Worm (Caenorhabditis elegans) whole organism, young adult: ENCODE data around the gene tald-1.
"Not testable (repeated sequence)": the region's sequence is repeated elsewhere in the genome, so short reads cannot be mapped to it uniquely, and the experiment has no call there.

ENCODE experiments used
- C06A6.2 ChIP-seq: fragments of 200-800 bp; sonication (Bioruptor generic); conservative IDR thresholded peaks from 2 replicates; pipeline ENCODE4 v1.3.6; 2022; ENCODE audit warnings: missing genetic modification characterization, missing compliant biosample characterization
- D2030.7 ChIP-seq: fragments of 200-800 bp; sonication (Bioruptor generic); IDR thresholded peaks from 2 replicates; pipeline ENCODE4 v1.3.6; 2022; ENCODE audit warnings: missing genetic modification reagents, missing genetic modification characterization, missing compliant biosample characterization
- F33H1.4 ChIP-seq: fragments of 200-800 bp; sonication (Bioruptor generic); IDR thresholded peaks from 2 replicates; pipeline ENCODE4 v1.3.6; 2022; ENCODE audit warnings: missing genetic modification reagents, missing genetic modification characterization, missing compliant biosample characterization
- F57A8.1 ChIP-seq: fragments of 200-800 bp; sonication (Bioruptor generic); optimal IDR thresholded peaks from 2 replicates; lab custom pipeline; 2018; ENCODE audit warnings: mild to moderate bottlenecking, missing genetic modification characterization, moderate library complexity, missing compliant biosample characterization
- Y79H2A.3 ChIP-seq: fragments of 200-800 bp; sonication (Bioruptor generic); conservative IDR thresholded peaks from 2 replicates; pipeline ENCODE4 v1.3.6; 2022; ENCODE audit warnings: missing genetic modification reagents, missing genetic modification characterization, missing compliant biosample characterization
- ZK185.1 ChIP-seq: sonication (generic microtip); optimal IDR thresholded peaks from 2 replicates; lab custom pipeline; 2016; ENCODE audit warnings: mild to moderate bottlenecking, missing genetic modification characterization, missing compliant biosample characterization; ENCODE audit not compliant: poor library complexity, severe bottlenecking
- ama-1 ChIP-seq, 3 experiments: fragments of 150-350 bp in 1 of 3; sonication (generic microtip) in 2 of 3; optimal IDR thresholded peaks; 2 replicates each; lab custom pipeline; 2014 to 2018; ENCODE audit warnings: missing biosample characterization in 2 of 3, missing genetic modification characterization in 2 of 3, missing genetic modification reagents in 2 of 3
- attf-3 ChIP-seq: fragments of 200-800 bp; sonication (Bioruptor generic); conservative IDR thresholded peaks from 2 replicates; pipeline ENCODE4 v1.3.6; 2022; ENCODE audit warnings: missing genetic modification reagents, missing genetic modification characterization, missing compliant biosample characterization
- cebp-1 ChIP-seq, 2 experiments: fragments of 200-800 bp in 1 of 2; sonication (Bioruptor generic) in 1 of 2; sonication (generic microtip) in 1 of 2; IDR thresholded peaks in 1 of 2; optimal IDR thresholded peaks in 1 of 2; 2 replicates each; pipeline versions ENCODE4 v1.3.6 to Lab custom; 2017 to 2022; ENCODE audit warnings: missing compliant biosample characterization in 2 of 2, missing genetic modification characterization in 2 of 2, mild to moderate bottlenecking in 1 of 2, missing genetic modification reagents in 1 of 2, moderate library complexity in 1 of 2
- ceh-58 ChIP-seq: fragments of 200-800 bp; sonication (Bioruptor generic); IDR thresholded peaks from 2 replicates; pipeline ENCODE4 v1.3.6; 2022; ENCODE audit warnings: missing genetic modification characterization, missing compliant biosample characterization
- ceh-79 ChIP-seq: sonication (generic microtip); optimal IDR thresholded peaks from 2 replicates; lab custom pipeline; 2017; ENCODE audit warnings: mild to moderate bottlenecking, missing genetic modification characterization, missing compliant biosample characterization
- chd-7 ChIP-seq: sonication (generic microtip); optimal IDR thresholded peaks from 2 replicates; lab custom pipeline; 2016; ENCODE audit warnings: mild to moderate bottlenecking, missing genetic modification characterization, moderate library complexity, missing compliant biosample characterization
- die-1 ChIP-seq: sonication (generic microtip); optimal IDR thresholded peaks from 2 replicates; lab custom pipeline; 2016; ENCODE audit warnings: missing genotype, mild to moderate bottlenecking, missing genetic modification characterization, missing compliant biosample characterization
- egl-18 ChIP-seq: fragments of 200-800 bp; sonication (Bioruptor generic); IDR thresholded peaks from 2 replicates; pipeline ENCODE4 v1.3.6; 2022; ENCODE audit warnings: missing genetic modification reagents, missing genetic modification characterization, missing compliant biosample characterization
- ekl-4 ChIP-seq: fragments of 200-800 bp; sonication (Bioruptor generic); IDR thresholded peaks from 2 replicates; pipeline ENCODE4 v1.3.6; 2022; ENCODE audit warnings: missing genetic modification reagents, missing genetic modification characterization, missing compliant biosample characterization
- fkh-3 ChIP-seq: sonication (generic microtip); optimal IDR thresholded peaks from 2 replicates; lab custom pipeline; 2016; ENCODE audit warnings: mild to moderate bottlenecking, missing genetic modification characterization, missing compliant biosample characterization
- hmg-1.2 ChIP-seq: fragments of 200-800 bp; sonication (Bioruptor generic); IDR thresholded peaks from 2 replicates; pipeline ENCODE4 v1.3.6; 2022; ENCODE audit warnings: missing genetic modification reagents, missing genetic modification characterization, missing compliant biosample characterization
- hrde-1 ChIP-seq: sonication (generic microtip); optimal IDR thresholded peaks from 2 replicates; lab custom pipeline; 2016; ENCODE audit warnings: missing genetic modification characterization, mild to moderate bottlenecking, missing compliant biosample characterization, moderate library complexity, missing genotype, missing genetic modification reagents, borderline replicate concordance
- hsf-1 ChIP-seq: fragments of 200-800 bp; sonication (Bioruptor generic); IDR thresholded peaks from 2 replicates; pipeline ENCODE4 v1.3.6; 2022; ENCODE audit warnings: missing genetic modification reagents, missing genetic modification characterization, missing compliant biosample characterization
- lin-26 ChIP-seq: fragments of 200-800 bp; sonication (Bioruptor generic); IDR thresholded peaks from 2 replicates; pipeline ENCODE4 v1.3.6; 2022; ENCODE audit warnings: missing genetic modification reagents, missing genetic modification characterization, missing compliant biosample characterization
- lin-35 ChIP-seq, 3 experiments: fragments of 150-350 bp in 2 of 3; sonication (generic microtip) in 1 of 3; optimal IDR thresholded peaks; 2 replicates each; lab custom pipeline; 2014 to 2018; ENCODE audit warnings: missing biosample characterization in 3 of 3, missing genetic modification characterization in 3 of 3, missing genetic modification reagents in 3 of 3
- lin-54 ChIP-seq: fragments of 200-800 bp; sonication (Bioruptor generic); optimal IDR thresholded peaks from 2 replicates; lab custom pipeline; 2018; ENCODE audit warnings: mild to moderate bottlenecking, missing genetic modification characterization, missing compliant biosample characterization
- lsy-27 ChIP-seq: sonication (generic microtip); optimal IDR thresholded peaks from 2 replicates; lab custom pipeline; 2017; ENCODE audit warnings: missing genetic modification characterization, mild to moderate bottlenecking, missing compliant biosample characterization, antibody characterized with exemption, missing genotype, borderline replicate concordance; ENCODE audit not compliant: insufficient read depth
- madf-10 ChIP-seq: sonication (generic microtip); optimal IDR thresholded peaks from 2 replicates; lab custom pipeline; 2016; ENCODE audit warnings: mild to moderate bottlenecking, missing genetic modification characterization, missing compliant biosample characterization
- nfya-2 ChIP-seq: fragments of 200-800 bp; sonication (Bioruptor generic); IDR thresholded peaks from 2 replicates; pipeline ENCODE4 v1.3.6; 2022; ENCODE audit warnings: missing genetic modification reagents, missing genetic modification characterization, missing compliant biosample characterization
- nhr-179 ChIP-seq: sonication (generic microtip); optimal IDR thresholded peaks from 2 replicates; lab custom pipeline; 2016; ENCODE audit warnings: mild to moderate bottlenecking, missing genetic modification characterization, missing compliant biosample characterization
- pbrm-1 ChIP-seq: fragments of 200-800 bp; sonication (Bioruptor generic); IDR thresholded peaks from 2 replicates; pipeline ENCODE4 v1.3.6; 2022; ENCODE audit warnings: missing genetic modification reagents, missing genetic modification characterization, missing compliant biosample characterization
- rcor-1 ChIP-seq: fragments of 200-800 bp; sonication (Bioruptor generic); IDR thresholded peaks from 2 replicates; pipeline ENCODE4 v1.3.6; 2022; ENCODE audit warnings: missing genetic modification reagents, missing genetic modification characterization, missing compliant biosample characterization
- rpc-1 ChIP-seq, 2 experiments: fragments of 150-350 bp in 1 of 2; sonication (generic microtip) in 1 of 2; optimal IDR thresholded peaks; 2 replicates each; lab custom pipeline; 2014 to 2018; ENCODE audit warnings: missing biosample characterization in 1 of 2, missing genetic modification characterization in 1 of 2, missing genetic modification reagents in 1 of 2, missing genotype in 1 of 2
- sdz-38 ChIP-seq: sonication (generic microtip); optimal IDR thresholded peaks from 2 replicates; lab custom pipeline; 2016; ENCODE audit warnings: missing genotype, missing genetic modification characterization, missing compliant biosample characterization
- snpc-1.3 ChIP-seq: sonication (generic microtip); optimal IDR thresholded peaks from 2 replicates; lab custom pipeline; 2017; ENCODE audit warnings: missing genetic modification characterization, mild to moderate bottlenecking, missing compliant biosample characterization, antibody characterized with exemption, moderate library complexity, missing genotype, missing genetic modification reagents; ENCODE audit not compliant: insufficient read depth
- snpc-3.4 ChIP-seq: sonication (generic microtip); optimal IDR thresholded peaks from 2 replicates; lab custom pipeline; 2017; ENCODE audit warnings: missing genetic modification characterization, mild to moderate bottlenecking, missing compliant biosample characterization, antibody characterized with exemption, moderate library complexity, missing genotype, missing genetic modification reagents
- snpc-4 ChIP-seq, 5 experiments: fragments of 150-350 bp in 1 of 5; sonication (generic microtip) in 4 of 5; optimal IDR thresholded peaks; 2 replicates each; lab custom pipeline; 2014 to 2018; ENCODE audit warnings: missing genetic modification characterization in 5 of 5, missing biosample characterization in 3 of 5, antibody characterized with exemption in 2 of 5, mild to moderate bottlenecking in 2 of 5, missing compliant biosample characterization in 2 of 5, missing genotype in 2 of 5, moderate library complexity in 2 of 5, missing genetic modification reagents in 1 of 5
- tlf-1 ChIP-seq: fragments of 200-800 bp; sonication (Bioruptor generic); optimal IDR thresholded peaks from 2 replicates; lab custom pipeline; 2018; ENCODE audit warnings: mild to moderate bottlenecking, missing genetic modification characterization, missing compliant biosample characterization
- ztf-22 ChIP-seq: fragments of 200-800 bp; sonication (Bioruptor generic); optimal IDR thresholded peaks from 2 replicates; lab custom pipeline; 2018; ENCODE audit warnings: mild to moderate bottlenecking, missing genetic modification characterization, moderate library complexity, missing compliant biosample characterization

The tald-1 gene

ce11 chrIV:4347578-4348003 is 38.9 kb upstream of the tald-1 start (continued):
- TF ChIP-seq snpc-3.4 (tag; lab: Kevin White, UChicago): peak; percentile 77
- TF ChIP-seq chd-7 (tag; lab: Kevin White, UChicago): no peak
- peak; percentile 64; the same call in 1 of the 2 replicates for TF ChIP-seq hsf-1
- TF ChIP-seq attf-3 (GFP tag; lab: Robert Waterston, UW): no peak
- no peak; the same call in none of the 2 replicates for TF ChIP-seq ekl-4
- TF ChIP-seq ZK185.1: no peak
- TF ChIP-seq ama-1 (optimal IDR thresholded peaks at IDR 0.05; lab: Kevin White, UChicago): peak; percentile 50
- TF ChIP-seq ama-1 (GFP tag; optimal IDR thresholded peaks at IDR 0.05; lab: Kevin White, UChicago): no peak
- TF ChIP-seq nfya-2 (GFP tag; lab: Robert Waterston, UW): no peak
- TF ChIP-seq die-1: peak; percentile 60
- TF ChIP-seq lsy-27 (tag; lab: Kevin White, UChicago): peak; percentile 25
- peak; percentile 88 for TF ChIP-seq pbrm-1 (GFP tag; lab: Robert Waterston, UW)
- TF ChIP-seq F33H1.4 (GFP tag; lab: Robert Waterston, UW): peak; percentile 53
- TF ChIP-seq cebp-1 (GFP tag; IDR thresholded peaks at IDR 0.05; lab: Robert Waterston, UW): no peak
- TF ChIP-seq cebp-1 (tag; optimal IDR thresholded peaks at IDR 0.05; lab: Kevin White, UChicago): no peak
- TF ChIP-seq lin-35 (GFP tag; optimal IDR thresholded peaks at IDR 0.05; lab: Kevin White, UChicago): no peak
- TF ChIP-seq lin-54: peak; percentile 51
- TF ChIP-seq D2030.7 (GFP tag; lab: Robert Waterston, UW): peak; percentile 96
- no peak for TF ChIP-seq egl-18 (GFP tag; lab: Robert Waterston, UW)
- TF ChIP-seq fkh-3 (tag; lab: Kevin White, UChicago): no peak

DNA sequence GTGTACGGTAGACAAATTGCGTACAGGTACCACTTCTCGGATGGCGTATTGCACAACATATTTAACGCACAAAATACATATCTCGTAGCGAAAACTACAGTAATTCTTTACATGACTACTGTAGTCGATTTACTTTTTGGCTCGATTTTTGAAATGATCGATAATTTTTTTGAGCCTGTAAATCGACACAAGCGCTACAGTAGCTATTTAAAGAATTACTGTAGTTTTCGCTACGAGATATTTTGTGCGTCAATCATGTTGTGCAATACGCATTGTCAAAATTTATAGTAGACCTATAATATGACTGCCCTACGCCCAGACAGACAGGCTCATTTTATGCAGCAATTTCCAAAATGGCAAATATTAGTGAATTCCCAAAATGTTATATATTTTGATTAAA is 38.3 kb upstream of the tald-1 start, which contains the start of gene W03B1.5:
TSS of gene W03B1.5 (plus strand) at position 301 of the 400 bp plus-strand sequence.
- TF ChIP-seq ceh-58 (GFP tag; lab: Robert Waterston, UW); Y79H2A.3 (GFP tag; lab: Robert Waterston, UW); F57A8.1 (GFP tag; lab: Kevin White, UChicago): not testable (repeated sequence)

ce11 chrIV:4356879-4357278 is 29.6 kb upstream of the tald-1 start, which contains the start of gene W03B1.9:
TSS of gene W03B1.9 (minus strand) at chrIV:4356979.
- TF ChIP-seq madf-10 (tag; lab: Kevin White, UChicago) (no peak), sdz-38 (tag; lab: Kevin White, UChicago) (no peak), rcor-1 (GFP tag; lab: Robert Waterston, UW) (no peak), hmg-1.2 (GFP tag; lab: Robert Waterston, UW) (no peak), lin-26 (GFP tag; lab: Robert Waterston, UW) (no peak), ztf-22 (GFP tag; lab: Kevin White, UChicago) (no peak), snpc-4 (GFP tag; optimal IDR thresholded peaks at IDR 0.05; lab: Kevin White, UChicago) (no peak), snpc-4 (tag; optimal IDR thresholded peaks at IDR 0.05; lab: Kevin White, UChicago) (no peak), rpc-1 (optimal IDR thresholded peaks at IDR 0.05; lab: Kevin White, UChicago) (no peak), rpc-1 (tag; optimal IDR thresholded peaks at IDR 0.05; lab: Kevin White, UChicago) (no peak), tlf-1 (GFP tag; lab: Kevin White, UChicago) (no peak), C06A6.2 (GFP tag; lab: Robert Waterston, UW) (no peak), nfya-2 (GFP tag; lab: Robert Waterston, UW) (no peak), ceh-79 (no peak), nhr-179 (no peak), hrde-1 (tag; lab: Kevin White, UChicago) (no peak), snpc-1.3 (tag; lab: Kevin White, UChicago) (no peak)
